Worm (Caenorhabditis elegans): Measurements from ENCODE around the gene tag-180.

DNA sequence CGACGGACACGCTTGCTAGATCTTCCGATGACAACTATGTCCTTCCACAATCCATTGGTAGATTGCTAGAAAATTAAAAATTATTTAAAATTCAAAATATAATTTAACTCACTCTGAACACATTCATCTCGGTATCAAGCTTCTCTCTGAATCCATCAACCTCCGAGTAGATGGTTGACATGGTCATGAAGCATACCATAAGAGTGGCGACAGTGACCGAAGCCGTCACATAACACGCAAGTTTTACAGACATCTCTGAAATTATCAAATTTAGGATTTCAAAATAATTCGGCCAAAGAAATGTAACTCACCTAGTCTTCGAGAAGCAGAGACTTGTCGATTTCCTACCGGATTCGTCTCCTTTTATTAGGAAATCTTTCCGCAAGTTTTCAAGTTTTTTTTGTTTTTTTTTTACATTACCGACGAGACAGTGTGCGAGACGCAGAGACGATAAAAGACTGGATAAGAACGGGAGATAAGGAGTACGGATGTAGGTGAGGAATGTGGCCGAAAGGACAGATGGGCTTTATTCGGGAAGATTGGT is 8.3 kb upstream of the tag-180 start, which contains the start of gene sqt-1:
- TF ChIP-seq ztf-29 (GFP tag; IDR thresholded peaks at IDR 0.05) (no peak), ref-1 (GFP tag; conservative IDR thresholded peaks at IDR 0.05) (no peak), cog-1 (tag; optimal IDR thresholded peaks at IDR 0.05) (no peak), med-1 (GFP tag; optimal IDR thresholded peaks at IDR 0.05; ENCODE audit: insufficient read depth) (no peak), klf-2 (GFP tag; conservative IDR thresholded peaks at IDR 0.05) (no peak)
